Worm (Caenorhabditis elegans) whole organism, early embryonic: Measurements from ENCODE around the gene B0393.9.

ENCODE experiments used
- ama-1 ChIP-seq: fragments of 150-350 bp; optimal IDR thresholded peaks from 2 replicates; lab custom pipeline; 2014
- ceh-13 ChIP-seq: fragments of 200-800 bp; sonication (Bioruptor generic); optimal IDR thresholded peaks from 2 replicates; lab custom pipeline; 2018; ENCODE audit warnings: mild to moderate bottlenecking, missing genetic modification characterization, missing compliant biosample characterization
- flt-1 ChIP-seq: fragments of 200-800 bp; sonication (Bioruptor generic); IDR thresholded peaks from 2 replicates; pipeline ENCODE4 v1.3.6; 2022; ENCODE audit warnings: missing genetic modification characterization, missing compliant biosample characterization
- hmbx-1 ChIP-seq: sonication (generic microtip); optimal IDR thresholded peaks from 2 replicates; lab custom pipeline; 2016; ENCODE audit warnings: mild to moderate bottlenecking, missing genetic modification characterization, missing compliant biosample characterization
- scrt-1 ChIP-seq: fragments of 200-800 bp; sonication (Bioruptor generic); IDR thresholded peaks from 2 replicates; pipeline ENCODE4 v1.3.6; 2022; ENCODE audit warnings: missing genetic modification characterization, missing compliant biosample characterization
- tbx-11 ChIP-seq: fragments of 200-800 bp; sonication (Bioruptor generic); IDR thresholded peaks from 2 replicates; pipeline ENCODE4 v1.3.6; 2022; ENCODE audit warnings: missing genetic modification characterization, missing compliant biosample characterization

- TF ChIP-seq scrt-1 (GFP tag; lab: Robert Waterston, UW) = no peak
- no peak for TF ChIP-seq ama-1 (lab: Kevin White, UChicago)
- TF ChIP-seq flt-1 (GFP tag; lab: Robert Waterston, UW) = no peak
- TF ChIP-seq hmbx-1 = no peak
- no peak for TF ChIP-seq tbx-11 (GFP tag; lab: Robert Waterston, UW)
- no peak for TF ChIP-seq ceh-13 (GFP tag; lab: Kevin White, UChicago)
Measured at ce11 chrIII:4731295-4731988, 48.5 kb downstream of the B0393.9 start, which contains the start of gene F17C8.3.
